Fruit fly (Drosophila melanogaster): ENCODE data around the gene CG33234.

Gene CG33234

dm6 chr3L:2634929-2635799, 26.3 kb upstream of the CG33234 start (continued):
- TF ChIP-seq knrl (GFP tag; IDR thresholded peaks at IDR 0.05; ENCODE audit: partially characterized antibody) (peak; percentile 67; the same call in 2 of the 3 replicates), twi (tag; optimal IDR thresholded peaks at IDR 0.05) (peak; percentile 81), Dbx (GFP tag; IDR thresholded peaks at IDR 0.05) (peak; percentile 84), Side (GFP tag; optimal IDR thresholded peaks at IDR 0.05) (peak; percentile 83), zfh1 (GFP tag; IDR thresholded peaks at IDR 0.05) (peak; percentile 86), wdn (GFP tag; IDR thresholded peaks at IDR 0.05) (peak; percentile 67), lbe (GFP tag; optimal IDR thresholded peaks at IDR 0.05) (peak; percentile 76), cad (GFP tag; optimal IDR thresholded peaks at IDR 0.05) (no peak), CG17802 (tag; optimal IDR thresholded peaks at IDR 0.05) (peak; percentile 54), p53 (GFP tag; optimal IDR thresholded peaks at IDR 0.05) (peak; percentile 65), CG10654 (GFP tag; optimal IDR thresholded peaks at IDR 0.05) (peak; percentile 68), CG1647 (GFP tag; optimal IDR thresholded peaks at IDR 0.05) (peak; percentile 61), CG4617 (GFP tag; optimal IDR thresholded peaks at IDR 0.05; ENCODE audit: borderline replicate concordance) (peak; percentile 52), jigr1 (GFP tag; IDR thresholded peaks at IDR 0.05) (no peak), CG10462 (GFP tag; optimal IDR thresholded peaks at IDR 0.05) (peak; percentile 59), CG10431 (GFP tag; optimal IDR thresholded peaks at IDR 0.05) (peak; percentile 93), CG9876 (GFP tag; optimal IDR thresholded peaks at IDR 0.05) (peak; percentile 41), NC2α (GFP tag; optimal IDR thresholded peaks at IDR 0.05) (peak; percentile 73), CG3163 (GFP tag; optimal IDR thresholded peaks at IDR 0.05) (peak; percentile 61), CG10267 (tag; optimal IDR thresholded peaks at IDR 0.05) (peak; percentile 81), CG7963 (GFP tag; IDR thresholded peaks at IDR 0.05; ENCODE audit: partially characterized antibody) (peak; percentile 84), pzg (GFP tag; optimal IDR thresholded peaks at IDR 0.05) (peak; percentile 72), H2.0 (GFP tag; IDR thresholded peaks at IDR 0.05) (peak; percentile 71), CG16815 (GFP tag; optimal IDR thresholded peaks at IDR 0.05) (no peak), croc (GFP tag; conservative IDR thresholded peaks at IDR 0.05) (0 out of 3 replicates have a peak, but pooled peaks have one; percentile 19), E2f2 (GFP tag; IDR thresholded peaks at IDR 0.05) (peak; percentile 82), Adf1 (GFP tag; IDR thresholded peaks at IDR 0.05) (peak; percentile 18; the same call in 1 of the 2 replicates), CG8478 (optimal IDR thresholded peaks at IDR 0.05) (peak; percentile 72), CG14667 (GFP tag; IDR thresholded peaks at IDR 0.05) (no peak), Gug (GFP tag; IDR thresholded peaks at IDR 0.05) (0 out of 4 replicates have a peak, but pooled peaks have one; percentile 33), lab (GFP tag; optimal IDR thresholded peaks at IDR 0.05) (peak; percentile 96), Blimp-1 (GFP tag; optimal IDR thresholded peaks at IDR 0.05) (peak; percentile 49), Hr78 (GFP tag; optimal IDR thresholded peaks at IDR 0.05) (no peak), gsb-n (tag; optimal IDR thresholded peaks at IDR 0.05) (peak; percentile 71), inv (GFP tag; IDR thresholded peaks at IDR 0.05; ENCODE audit: partially characterized antibody) (peak; percentile 71), CG31365 (tag; optimal IDR thresholded peaks at IDR 0.05) (peak; percentile 74), da (GFP tag; optimal IDR thresholded peaks at IDR 0.05) (peak; percentile 82), CG17186 (GFP tag; optimal IDR thresholded peaks at IDR 0.05) (peak; percentile 98), CG18764 (GFP tag; optimal IDR thresholded peaks at IDR 0.05) (peak; percentile 61), grn (GFP tag; optimal IDR thresholded peaks at IDR 0.05) (peak; percentile 70), fd102C (GFP tag; optimal IDR thresholded peaks at IDR 0.05) (peak; percentile 67), CG10979 (tag; optimal IDR thresholded peaks at IDR 0.05) (peak; percentile 67), unc-4 (GFP tag; IDR thresholded peaks at IDR 0.05; ENCODE audit: partially characterized antibody) (peak; percentile 76), hkb (optimal IDR thresholded peaks at IDR 0.05) (no peak), hkb (GFP tag; IDR thresholded peaks at IDR 0.05) (peak; percentile 78), Ets97D (GFP tag; optimal IDR thresholded peaks at IDR 0.05) (peak; percentile 98), pita (GFP tag; optimal IDR thresholded peaks at IDR 0.05) (no peak), pb (GFP tag; optimal IDR thresholded peaks at IDR 0.05) (peak; percentile 84), dmrt11E (tag; optimal IDR thresholded peaks at IDR 0.05) (peak; percentile 65)

Measured in whole organism, embryonic.